Worm (Caenorhabditis elegans): ENCODE results near the gene K06G5.3.

Gene K06G5.3

ce11 chrX:14234932-14235331 lies 11.9 kb upstream of the K06G5.3 start, which contains the start of gene srg-37:
Gene srg-37, minus strand, starts transcription at chrX:14235032.
- no peak for TF ChIP-seq sem-4 (tag; optimal IDR thresholded peaks at IDR 0.05)
- TF ChIP-seq mab-5 (tag; optimal IDR thresholded peaks at IDR 0.05) = no peak
- no peak for TF ChIP-seq nhr-10 (tag; optimal IDR thresholded peaks at IDR 0.05)
- no peak for TF ChIP-seq dmd-4 (tag; optimal IDR thresholded peaks at IDR 0.05)
- TF ChIP-seq sma-3 (GFP tag; optimal IDR thresholded peaks at IDR 0.05) = no peak
- TF ChIP-seq egl-27 (tag; optimal IDR thresholded peaks at IDR 0.05) = no peak
- no peak for TF ChIP-seq F13H6.1 (tag; optimal IDR thresholded peaks at IDR 0.05)
- no peak for TF ChIP-seq ceh-82 (tag; optimal IDR thresholded peaks at IDR 0.05)
- no peak for TF ChIP-seq nhr-25 (tag; optimal IDR thresholded peaks at IDR 0.05)
- no peak for TF ChIP-seq zag-1 (tag; optimal IDR thresholded peaks at IDR 0.05)
- TF ChIP-seq nhr-21 (tag; optimal IDR thresholded peaks at IDR 0.05) = no peak
- TF ChIP-seq peb-1 (tag; optimal IDR thresholded peaks at IDR 0.05) = no peak
- no peak for TF ChIP-seq gmeb-1 (tag; optimal IDR thresholded peaks at IDR 0.05)
- no peak for TF ChIP-seq aly-2 (tag; optimal IDR thresholded peaks at IDR 0.05)
- TF ChIP-seq mdl-1 (tag; optimal IDR thresholded peaks at IDR 0.05) = no peak
- no peak for TF ChIP-seq nhr-77 (tag; optimal IDR thresholded peaks at IDR 0.05)
- TF ChIP-seq nhr-23 (tag; optimal IDR thresholded peaks at IDR 0.05) = no peak
- no peak for TF ChIP-seq nhr-6 (tag; optimal IDR thresholded peaks at IDR 0.05)

DNA sequence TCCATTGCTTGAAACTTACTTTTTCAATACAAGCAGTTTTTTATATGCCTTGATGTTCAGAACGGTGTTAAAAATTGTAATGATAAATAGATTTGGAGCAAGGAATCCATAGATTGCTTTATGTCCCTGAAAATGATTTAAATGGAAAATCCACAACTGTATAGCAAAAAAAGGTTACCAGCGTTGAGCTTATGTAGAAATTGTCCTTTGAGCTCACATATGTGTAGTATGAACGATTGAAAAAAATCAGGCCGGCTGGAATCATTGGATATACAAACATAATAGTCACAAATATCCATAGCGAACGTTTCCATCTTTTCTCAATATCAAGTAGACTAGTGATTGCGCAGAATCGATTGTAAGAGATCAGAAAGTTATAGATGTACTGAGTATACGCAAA lies 11.3 kb upstream of the K06G5.3 start, which contains the start of gene srg-36:
Gene srg-36 (minus strand): TSS at position 101 of the 400 bp plus-strand sequence.
- TF ChIP-seq nhr-23 (tag; optimal IDR thresholded peaks at IDR 0.05) (no peak), sma-9 (GFP tag; optimal IDR thresholded peaks at IDR 0.05) (no peak), sma-9 (tag; optimal IDR thresholded peaks at IDR 0.05) (no peak), unc-55 (GFP tag; optimal IDR thresholded peaks at IDR 0.05) (no peak), nhr-21 (tag; optimal IDR thresholded peaks at IDR 0.05) (no peak), blmp-1 (tag; optimal IDR thresholded peaks at IDR 0.05; ENCODE audit: insufficient read depth) (no peak), ztf-11 (tag; optimal IDR thresholded peaks at IDR 0.05) (no peak), zag-1 (tag; optimal IDR thresholded peaks at IDR 0.05) (no peak), ceh-82 (tag; optimal IDR thresholded peaks at IDR 0.05) (no peak), sem-4 (tag; optimal IDR thresholded peaks at IDR 0.05) (no peak), nhr-11 (tag; optimal IDR thresholded peaks at IDR 0.05) (no peak), lin-11 (tag; optimal IDR thresholded peaks at IDR 0.05) (no peak)

- TF ChIP-seq aly-2 (tag; optimal IDR thresholded peaks at IDR 0.05) (no peak), nhr-25 (tag; optimal IDR thresholded peaks at IDR 0.05) (no peak), sma-9 (GFP tag; optimal IDR thresholded peaks at IDR 0.05) (no peak), sma-9 (tag; optimal IDR thresholded peaks at IDR 0.05) (no peak), unc-62 (GFP tag; optimal IDR thresholded peaks at IDR 0.05) (no peak), crh-2 (tag; optimal IDR thresholded peaks at IDR 0.05) (no peak), egl-27 (tag; optimal IDR thresholded peaks at IDR 0.05) (no peak), ztf-4 (tag; optimal IDR thresholded peaks at IDR 0.05) (no peak), Y55F3AM.14 (GFP tag; optimal IDR thresholded peaks at IDR 0.05) (no peak), zag-1 (tag; optimal IDR thresholded peaks at IDR 0.05) (no peak), mdl-1 (tag; optimal IDR thresholded peaks at IDR 0.05) (no peak), mbf-1 (tag; optimal IDR thresholded peaks at IDR 0.05) (no peak), nhr-21 (tag; optimal IDR thresholded peaks at IDR 0.05) (no peak), snpc-4 (tag; optimal IDR thresholded peaks at IDR 0.05) (no peak)
These were observed 8.9 kb upstream of the K06G5.3 start for ce11 chrX:14231987-14232386.

- peak; percentile 20 for TF ChIP-seq nhr-21 (tag; optimal IDR thresholded peaks at IDR 0.05)
- peak; percentile 38 for TF ChIP-seq sma-9 (GFP tag; optimal IDR thresholded peaks at IDR 0.05)
- no peak for TF ChIP-seq sma-9 (tag; optimal IDR thresholded peaks at IDR 0.05)
- peak; percentile 15 for TF ChIP-seq crh-2 (tag; optimal IDR thresholded peaks at IDR 0.05)
- no peak for TF ChIP-seq ztf-11 (tag; optimal IDR thresholded peaks at IDR 0.05)
- TF ChIP-seq nhr-12 (tag; optimal IDR thresholded peaks at IDR 0.05) = no peak
- TF ChIP-seq nhr-129 (tag; optimal IDR thresholded peaks at IDR 0.05) = peak; percentile 21
- TF ChIP-seq ceh-16 (tag; optimal IDR thresholded peaks at IDR 0.05) = no peak
- peak; percentile 2 for TF ChIP-seq egl-27 (tag; optimal IDR thresholded peaks at IDR 0.05)
- TF ChIP-seq sma-3 (GFP tag; optimal IDR thresholded peaks at IDR 0.05) = peak; percentile 8
These were observed 5.7 kb upstream of the K06G5.3 start for ce11 chrX:14228764-14229163.

DNA sequence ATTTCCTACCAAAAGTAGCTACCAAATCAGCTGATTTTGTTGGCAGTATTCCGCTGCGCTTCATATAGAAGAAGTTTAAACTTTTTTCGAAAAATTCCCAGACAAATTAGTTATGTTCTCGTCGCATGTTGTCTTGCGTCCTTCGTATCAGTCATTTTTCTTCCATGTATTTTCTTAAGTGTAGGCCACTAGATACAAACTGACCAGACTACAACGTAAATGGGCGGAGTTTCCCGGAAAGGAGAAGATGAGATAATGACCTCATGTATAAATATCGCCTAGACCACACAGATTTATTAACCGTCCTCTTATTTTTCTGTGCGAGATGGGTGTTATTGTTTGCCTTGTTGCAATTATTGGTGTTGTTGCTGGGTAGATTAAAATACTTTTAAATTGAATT lies 2.2 kb upstream of the K06G5.3 start, which contains the start of gene cyp-13B2:
Gene cyp-13B2 (plus strand): TSS at position 301 of the 400 bp plus-strand sequence.
- TF ChIP-seq ceh-82 (tag; optimal IDR thresholded peaks at IDR 0.05) (no peak), dmd-4 (tag; optimal IDR thresholded peaks at IDR 0.05) (no peak), lin-13 (GFP tag; optimal IDR thresholded peaks at IDR 0.05) (no peak), nhr-10 (tag; optimal IDR thresholded peaks at IDR 0.05) (no peak), elt-3 (tag; optimal IDR thresholded peaks at IDR 0.05) (no peak), unc-62 (GFP tag; optimal IDR thresholded peaks at IDR 0.05) (no peak), nhr-77 (tag; optimal IDR thresholded peaks at IDR 0.05) (no peak)

Data from whole organism, L2 larva.